Worm (Caenorhabditis elegans): ENCODE measurements around the gene cdd-2.

cdd-2 gene

ce11 chrIV:7497205-7497604 lies 50.5 kb downstream of the cdd-2 start:
- TF ChIP-seq ceh-22 (tag; optimal IDR thresholded peaks at IDR 0.05) (no peak), fax-1 (tag; optimal IDR thresholded peaks at IDR 0.05) (no peak)
